Worm (Caenorhabditis elegans) whole organism, L1 larva: Measurements from ENCODE around the gene C27A2.7.

Experiments
- C04F5.9 ChIP-seq: sonication (generic microtip); optimal IDR thresholded peaks from 2 replicates; lab custom pipeline; 2016; ENCODE audit warnings: missing genetic modification characterization, missing compliant biosample characterization
- C16A3.4 ChIP-seq: fragments of 150-350 bp; optimal IDR thresholded peaks from 2 replicates; lab custom pipeline; 2014; ENCODE audit warnings: missing biosample characterization, missing genetic modification characterization
- F16B12.6 ChIP-seq: fragments of 150-350 bp; optimal IDR thresholded peaks from 2 replicates; lab custom pipeline; 2014; ENCODE audit warnings: missing biosample characterization, missing genetic modification characterization
- Y116A8C.19 ChIP-seq: sonication (generic microtip); optimal IDR thresholded peaks from 2 replicates; lab custom pipeline; 2016; ENCODE audit warnings: missing compliant biosample characterization, missing genetic modification characterization, borderline replicate concordance
- aha-1 ChIP-seq: fragments of 150-350 bp; optimal IDR thresholded peaks from 2 replicates; lab custom pipeline; 2014; ENCODE audit warnings: missing biosample characterization, missing genetic modification characterization
- alr-1 ChIP-seq: fragments of 200-800 bp; sonication (Bioruptor generic); optimal IDR thresholded peaks from 2 replicates; lab custom pipeline; 2018; ENCODE audit warnings: borderline replicate concordance, mild to moderate bottlenecking, missing genetic modification characterization, missing compliant biosample characterization
- blmp-1 ChIP-seq: fragments of 150-350 bp; optimal IDR thresholded peaks from 2 replicates; lab custom pipeline; 2014; ENCODE audit warnings: missing biosample characterization, missing genetic modification characterization
- ceh-88 ChIP-seq: fragments of 200-800 bp; sonication (Bioruptor generic); IDR thresholded peaks from 2 replicates; pipeline ENCODE4 v1.3.6; 2022; ENCODE audit warnings: missing genetic modification characterization, missing compliant biosample characterization
- ceh-90 ChIP-seq: sonication (generic microtip); optimal IDR thresholded peaks from 2 replicates; lab custom pipeline; 2016; ENCODE audit warnings: missing genetic modification characterization, missing compliant biosample characterization
- ces-1 ChIP-seq: fragments of 150-350 bp; optimal IDR thresholded peaks from 2 replicates; lab custom pipeline; 2014; ENCODE audit warnings: missing biosample characterization, missing genetic modification reagents, missing genetic modification characterization
- dpl-1 ChIP-seq, 3 experiments: fragments of 150-350 bp in 2 of 3; sonication (generic microtip) in 1 of 3; optimal IDR thresholded peaks; 2 replicates each; lab custom pipeline; 2014 to 2017; ENCODE audit warnings: missing biosample characterization in 3 of 3, missing genetic modification characterization in 3 of 3, missing genetic modification reagents in 3 of 3
- dsc-1 ChIP-seq: sonication (generic microtip); optimal IDR thresholded peaks from 2 replicates; lab custom pipeline; 2016; ENCODE audit warnings: mild to moderate bottlenecking, missing genetic modification characterization, missing compliant biosample characterization
- efl-3 ChIP-seq: fragments of 200-800 bp; sonication (Bioruptor generic); optimal IDR thresholded peaks from 2 replicates; lab custom pipeline; 2018; ENCODE audit warnings: mild to moderate bottlenecking, missing genetic modification characterization, missing compliant biosample characterization
- egl-27 ChIP-seq, 2 experiments: fragments of 150-350 bp in 1 of 2; sonication (generic microtip); optimal IDR thresholded peaks; 3 replicates each; lab custom pipeline; 2017 to 2018; ENCODE audit warnings: missing biosample characterization in 2 of 2, missing genetic modification characterization in 2 of 2, missing genetic modification reagents in 2 of 2
- elt-2 ChIP-seq: sonication (generic microtip); optimal IDR thresholded peaks from 2 replicates; lab custom pipeline; 2016; ENCODE audit warnings: missing genetic modification characterization, mild to moderate bottlenecking, inconsistent platforms, missing compliant biosample characterization, missing genetic modification reagents
- fkh-10 ChIP-seq: sonication (generic microtip); optimal IDR thresholded peaks from 2 replicates; lab custom pipeline; 2017; ENCODE audit warnings: missing biosample characterization, missing genetic modification reagents, missing genetic modification characterization
- grh-1 ChIP-seq: fragments of 200-800 bp; sonication (Bioruptor generic); IDR thresholded peaks from 2 replicates; pipeline ENCODE4 v1.3.6; 2022; ENCODE audit warnings: missing genetic modification reagents, missing genetic modification characterization, missing compliant biosample characterization
- hlh-17 ChIP-seq: fragments of 200-800 bp; sonication (Bioruptor generic); optimal IDR thresholded peaks from 2 replicates; lab custom pipeline; 2018; ENCODE audit warnings: missing genetic modification characterization, mild to moderate bottlenecking, missing compliant biosample characterization, moderate library complexity, borderline replicate concordance
- irx-1 ChIP-seq: sonication (generic microtip); optimal IDR thresholded peaks from 2 replicates; lab custom pipeline; 2016; ENCODE audit warnings: missing genetic modification characterization, missing compliant biosample characterization
- isw-1 ChIP-seq: fragments of 200-800 bp; sonication (Bioruptor generic); IDR thresholded peaks from 2 replicates; pipeline ENCODE4 v1.3.6; 2022; ENCODE audit warnings: missing genetic modification characterization, missing compliant biosample characterization
- lin-13 ChIP-seq: fragments of 150-350 bp; optimal IDR thresholded peaks from 2 replicates; lab custom pipeline; 2014; ENCODE audit warnings: missing biosample characterization, missing genetic modification reagents, missing genetic modification characterization
- lin-14 ChIP-seq: fragments of 200-800 bp; sonication (Bioruptor generic); optimal IDR thresholded peaks from 2 replicates; lab custom pipeline; 2018; ENCODE audit warnings: mild to moderate bottlenecking, missing genetic modification characterization, moderate library complexity, missing compliant biosample characterization
- lin-15B ChIP-seq: fragments of 150-350 bp; sonication (generic microtip); optimal IDR thresholded peaks from 3 replicates; lab custom pipeline; 2014; ENCODE audit warnings: missing biosample characterization, missing genetic modification characterization
- lin-35 ChIP-seq, 2 experiments: fragments of 150-350 bp; optimal IDR thresholded peaks; 2 replicates each; lab custom pipeline; 2014; ENCODE audit warnings: missing biosample characterization in 2 of 2, missing genetic modification characterization in 2 of 2, missing genetic modification reagents in 2 of 2
- lir-3 ChIP-seq: sonication (generic microtip); optimal IDR thresholded peaks from 2 replicates; lab custom pipeline; 2016; ENCODE audit warnings: mild to moderate bottlenecking, missing genetic modification characterization, moderate library complexity, missing compliant biosample characterization; ENCODE audit not compliant: poor library complexity
- lsy-2 ChIP-seq, 2 experiments: fragments of 150-350 bp; optimal IDR thresholded peaks; 2 replicates each; lab custom pipeline; 2014; ENCODE audit warnings: missing biosample characterization in 2 of 2, missing genetic modification characterization in 2 of 2
- mdl-1 ChIP-seq, 2 experiments: fragments of 150-350 bp; optimal IDR thresholded peaks; 2 replicates each; lab custom pipeline; 2014 to 2017; ENCODE audit warnings: missing biosample characterization in 2 of 2, missing genetic modification characterization in 2 of 2, inconsistent platforms in 1 of 2
- mef-2 ChIP-seq: fragments of 150-350 bp; optimal IDR thresholded peaks from 2 replicates; lab custom pipeline; 2014; ENCODE audit warnings: missing biosample characterization, missing genetic modification characterization
- mep-1 ChIP-seq: fragments of 150-350 bp; optimal IDR thresholded peaks from 2 replicates; lab custom pipeline; 2014; ENCODE audit warnings: missing biosample characterization, missing genetic modification characterization
- nhr-11 ChIP-seq: fragments of 150-350 bp; optimal IDR thresholded peaks from 2 replicates; lab custom pipeline; 2014; ENCODE audit warnings: missing biosample characterization, missing genetic modification characterization
- nhr-12 ChIP-seq: sonication (generic microtip); optimal IDR thresholded peaks from 2 replicates; lab custom pipeline; 2017; ENCODE audit warnings: missing biosample characterization, missing genetic modification characterization
- nhr-19 ChIP-seq: fragments of 200-800 bp; sonication (Bioruptor generic); conservative IDR thresholded peaks from 2 replicates; pipeline ENCODE4 v1.3.6; 2022; ENCODE audit warnings: missing genetic modification characterization, missing compliant biosample characterization
- nhr-47 ChIP-seq: sonication (generic microtip); optimal IDR thresholded peaks from 2 replicates; lab custom pipeline; 2016; ENCODE audit warnings: mild to moderate bottlenecking, missing genetic modification characterization, moderate library complexity, missing compliant biosample characterization
- nhr-71 ChIP-seq: sonication (generic microtip); optimal IDR thresholded peaks from 2 replicates; lab custom pipeline; 2016; ENCODE audit warnings: mild to moderate bottlenecking, missing genetic modification characterization, moderate library complexity, missing compliant biosample characterization
- nhr-77 ChIP-seq: fragments of 150-350 bp; optimal IDR thresholded peaks from 2 replicates; lab custom pipeline; 2014; ENCODE audit warnings: missing biosample characterization, missing genetic modification characterization
- nhr-85 ChIP-seq: sonication (generic microtip); peaks from one replicate; lab custom pipeline; 2016; ENCODE audit warnings: missing genetic modification characterization, inconsistent platforms, missing compliant biosample characterization
- pax-3 ChIP-seq: fragments of 200-800 bp; sonication (Bioruptor generic); optimal IDR thresholded peaks from 2 replicates; lab custom pipeline; 2018; ENCODE audit warnings: mild to moderate bottlenecking, missing genetic modification characterization, moderate library complexity, missing compliant biosample characterization
- pqm-1 ChIP-seq: sonication (generic microtip); optimal IDR thresholded peaks from 3 replicates; lab custom pipeline; 2017; ENCODE audit warnings: missing biosample characterization, missing genetic modification characterization
- skn-1 ChIP-seq: fragments of 150-350 bp; optimal IDR thresholded peaks from 2 replicates; lab custom pipeline; 2014; ENCODE audit warnings: missing biosample characterization, missing genetic modification characterization
- snpc-4 ChIP-seq: fragments of 150-350 bp; optimal IDR thresholded peaks from 2 replicates; lab custom pipeline; 2014; ENCODE audit warnings: missing biosample characterization, missing genetic modification characterization
- sox-4 ChIP-seq: sonication (generic microtip); optimal IDR thresholded peaks from 2 replicates; lab custom pipeline; 2016; ENCODE audit warnings: missing genetic modification characterization, missing compliant biosample characterization
- sup-37 ChIP-seq: fragments of 200-800 bp; sonication (Bioruptor generic); optimal IDR thresholded peaks from 2 replicates; lab custom pipeline; 2018; ENCODE audit warnings: mild to moderate bottlenecking, missing genetic modification characterization, missing compliant biosample characterization
- swsn-7 ChIP-seq: sonication (generic microtip); optimal IDR thresholded peaks from 2 replicates; lab custom pipeline; 2016; ENCODE audit warnings: missing genetic modification characterization, missing compliant biosample characterization
- tbx-2 ChIP-seq: sonication (generic microtip); optimal IDR thresholded peaks from 2 replicates; lab custom pipeline; 2016; ENCODE audit warnings: missing genetic modification characterization, missing compliant biosample characterization
- unc-30 ChIP-seq: sonication (generic microtip); optimal IDR thresholded peaks from 2 replicates; lab custom pipeline; 2017; ENCODE audit warnings: missing biosample characterization, missing genetic modification characterization
- unc-86 ChIP-seq: sonication (generic microtip); optimal IDR thresholded peaks from 2 replicates; lab custom pipeline; 2016; ENCODE audit warnings: missing genetic modification characterization, missing compliant biosample characterization
- unc-98 ChIP-seq: fragments of 200-800 bp; sonication (Bioruptor generic); IDR thresholded peaks from 2 replicates; pipeline ENCODE4 v1.3.6; 2022; ENCODE audit warnings: missing genetic modification characterization, missing compliant biosample characterization
- vab-15 ChIP-seq: sonication (generic microtip); optimal IDR thresholded peaks from 2 replicates; lab custom pipeline; 2017; ENCODE audit warnings: missing genotype, mild to moderate bottlenecking, missing genetic modification characterization, missing compliant biosample characterization
- zag-1 ChIP-seq: fragments of 150-350 bp; optimal IDR thresholded peaks from 2 replicates; lab custom pipeline; 2014; ENCODE audit warnings: missing biosample characterization, missing genetic modification characterization
- zip-4 ChIP-seq: fragments of 200-800 bp; sonication (Bioruptor generic); optimal IDR thresholded peaks from 2 replicates; lab custom pipeline; 2018; ENCODE audit warnings: mild to moderate bottlenecking, missing genetic modification characterization, moderate library complexity, missing compliant biosample characterization
- ztf-11 ChIP-seq, 2 experiments: sonication (generic microtip); optimal IDR thresholded peaks; 2 replicates each; lab custom pipeline; 2016 to 2017; ENCODE audit warnings: missing genetic modification characterization in 2 of 2, missing biosample characterization in 1 of 2, missing compliant biosample characterization in 1 of 2
- ztf-4 ChIP-seq: fragments of 150-350 bp; optimal IDR thresholded peaks from 2 replicates; lab custom pipeline; 2014; ENCODE audit warnings: missing biosample characterization, missing genetic modification characterization

The C27A2.7 gene

DNA sequence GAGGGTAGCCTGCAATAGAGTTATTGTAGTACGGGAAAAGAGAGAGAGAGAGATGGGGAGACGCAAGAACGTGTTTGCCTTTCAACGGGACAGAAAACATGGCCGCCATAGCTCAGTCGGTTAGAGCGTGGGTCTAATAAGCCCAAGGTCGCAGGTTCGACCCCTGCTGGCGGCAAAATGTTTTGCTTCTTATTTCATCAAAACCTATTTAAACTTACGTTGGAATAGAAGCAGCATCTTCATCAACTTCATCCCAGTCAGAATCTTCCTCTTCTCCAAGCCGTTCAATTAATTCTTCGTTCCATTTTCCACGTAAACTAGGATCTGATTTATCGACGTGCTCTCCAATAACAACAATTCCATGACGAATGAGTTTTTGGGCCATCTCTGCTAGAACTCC is 38.5 kb downstream of the C27A2.7 start (continued):
- TF ChIP-seq fkh-10 (GFP tag; lab: Kevin White, UChicago) (no peak), ceh-88 (no peak), sup-37 (GFP tag; lab: Kevin White, UChicago) (no peak), ceh-90 (tag; lab: Kevin White, UChicago) (no peak), elt-2 (tag; lab: Kevin White, UChicago) (peak; percentile 60), nhr-19 (peak; percentile 70), zip-4 (GFP tag; lab: Kevin White, UChicago) (no peak), swsn-7 (tag; lab: Kevin White, UChicago) (peak; percentile 60), mdl-1 (tag; optimal IDR thresholded peaks at IDR 0.05; lab: Kevin White, UChicago) (peak in 1 of 2 experiments; percentile 58), mef-2 (tag; lab: Kevin White, UChicago) (no peak), mep-1 (no peak), tbx-2 (tag; lab: Kevin White, UChicago) (peak; percentile 27), C16A3.4 (tag; lab: Kevin White, UChicago) (peak; percentile 41), sox-4 (tag; lab: Kevin White, UChicago) (no peak), efl-3 (GFP tag; lab: Kevin White, UChicago) (no peak), nhr-11 (no peak), vab-15 (tag; lab: Kevin White, UChicago) (peak; percentile 34), hlh-17 (GFP tag; lab: Kevin White, UChicago) (no peak), Y116A8C.19 (tag; lab: Kevin White, UChicago) (no peak), lin-15B (tag; lab: Kevin White, UChicago) (no peak), lsy-2 (tag; optimal IDR thresholded peaks at IDR 0.05; lab: Kevin White, UChicago) (peak; percentile 50 to 73), alr-1 (tag; lab: Kevin White, UChicago) (no peak), dpl-1 (GFP tag; optimal IDR thresholded peaks at IDR 0.05; lab: Kevin White, UChicago) (peak in 2 of 3 experiments; percentile 33 to 45), lin-13 (GFP tag; lab: Kevin White, UChicago) (peak; percentile 23), unc-30 (tag; lab: Kevin White, UChicago) (no peak), skn-1 (tag; lab: Kevin White, UChicago) (no peak), F16B12.6 (tag; lab: Kevin White, UChicago) (peak; percentile 48), egl-27 (tag; optimal IDR thresholded peaks at IDR 0.05; lab: Kevin White, UChicago) (no peak), nhr-71 (tag; lab: Kevin White, UChicago) (peak; percentile 71), unc-86 (peak; percentile 13), lin-14 (peak; percentile 40), ztf-4 (tag; lab: Kevin White, UChicago) (peak; percentile 48), dsc-1 (tag; lab: Kevin White, UChicago) (peak; percentile 66), blmp-1 (tag; lab: Kevin White, UChicago) (no peak), nhr-47 (tag; lab: Kevin White, UChicago) (peak; percentile 74), ztf-11 (tag; optimal IDR thresholded peaks at IDR 0.05; lab: Kevin White, UChicago) (no peak), nhr-12 (no peak), irx-1 (tag; lab: Kevin White, UChicago) (peak; percentile 24), unc-98 (GFP tag; lab: Robert Waterston, UW) (no peak), lir-3 (tag; lab: Kevin White, UChicago) (peak; percentile 30), pqm-1 (tag; lab: Kevin White, UChicago) (no peak), pax-3 (no peak), C04F5.9 (no peak), ces-1 (GFP tag; lab: Kevin White, UChicago) (no peak), nhr-85 (peak; percentile 45), isw-1 (peak; percentile 26; the same call in 1 of the 2 replicates), aha-1 (tag; lab: Kevin White, UChicago) (no peak), nhr-77 (peak; percentile 9), lin-35 (GFP tag; optimal IDR thresholded peaks at IDR 0.05; lab: Kevin White, UChicago) (peak; percentile 49 to 71), snpc-4 (tag; lab: Kevin White, UChicago) (no peak), grh-1 (GFP tag; lab: Robert Waterston, UW) (no peak), zag-1 (tag; lab: Kevin White, UChicago) (no peak)
